Worm (Caenorhabditis elegans): ENCODE results near the gene C23G10.11.

C23G10.11 gene

ce11 chrIII:6178586-6178985 lies 36.8 kb downstream of the C23G10.11 start, which contains the start of gene F42A10.7:
TSS of gene F42A10.7 (minus strand) at chrIII:6178686.
- TF ChIP-seq pha-4 (tag; optimal IDR thresholded peaks at IDR 0.05) (no peak), elt-3 (tag; optimal IDR thresholded peaks at IDR 0.05) (no peak), elt-1 (tag; optimal IDR thresholded peaks at IDR 0.05; ENCODE audit: borderline replicate concordance, insufficient read depth) (no peak), sem-2 (GFP tag; optimal IDR thresholded peaks at IDR 0.05) (no peak), hlh-1 (tag; optimal IDR thresholded peaks at IDR 0.05) (no peak), mep-1 (tag; optimal IDR thresholded peaks at IDR 0.05) (no peak), lsy-2 (tag; optimal IDR thresholded peaks at IDR 0.05) (no peak)

ce11 chrIII:6177631-6178030 lies 37.7 kb downstream of the C23G10.11 start:
- TF ChIP-seq hlh-1 (tag; optimal IDR thresholded peaks at IDR 0.05) (no peak), mls-2 (tag; optimal IDR thresholded peaks at IDR 0.05) (no peak), unc-120 (tag; optimal IDR thresholded peaks at IDR 0.05; ENCODE audit: poor library complexity, severe bottlenecking) (no peak), zip-8 (tag; optimal IDR thresholded peaks at IDR 0.05) (no peak), elt-3 (tag; optimal IDR thresholded peaks at IDR 0.05) (no peak), nhr-12 (tag; optimal IDR thresholded peaks at IDR 0.05) (no peak), sptf-1 (tag; optimal IDR thresholded peaks at IDR 0.05) (no peak), flh-1 (GFP tag; optimal IDR thresholded peaks at IDR 0.05) (no peak), sem-2 (GFP tag; optimal IDR thresholded peaks at IDR 0.05) (no peak), ces-1 (GFP tag; optimal IDR thresholded peaks at IDR 0.05) (no peak), M03D4.4 (tag; optimal IDR thresholded peaks at IDR 0.05) (no peak), nhr-2 (tag; optimal IDR thresholded peaks at IDR 0.05) (no peak), ztf-11 (tag; optimal IDR thresholded peaks at IDR 0.05) (no peak), unc-39 (tag; optimal IDR thresholded peaks at IDR 0.05) (no peak), nhr-28 (tag; optimal IDR thresholded peaks at IDR 0.05) (no peak)

ce11 chrIII:6176761-6177160 lies 38.6 kb downstream of the C23G10.11 start, which contains the start of gene F42A10.6:
TSS of gene F42A10.6 (minus strand) at chrIII:6176861.
- TF ChIP-seq sem-2 (GFP tag; optimal IDR thresholded peaks at IDR 0.05) (no peak), bed-3 (GFP tag; optimal IDR thresholded peaks at IDR 0.05) (no peak), ces-1 (GFP tag; optimal IDR thresholded peaks at IDR 0.05) (no peak), tbx-8 (GFP tag; optimal IDR thresholded peaks at IDR 0.05) (no peak), nhr-12 (tag; optimal IDR thresholded peaks at IDR 0.05) (no peak), unc-120 (tag; optimal IDR thresholded peaks at IDR 0.05; ENCODE audit: poor library complexity, severe bottlenecking) (no peak), drap-1 (GFP tag; optimal IDR thresholded peaks at IDR 0.05) (no peak), unc-62 (GFP tag; optimal IDR thresholded peaks at IDR 0.05) (no peak), lsy-2 (tag; optimal IDR thresholded peaks at IDR 0.05) (no peak), mep-1 (tag; optimal IDR thresholded peaks at IDR 0.05) (no peak), flh-1 (GFP tag; optimal IDR thresholded peaks at IDR 0.05) (no peak), nhr-237 (tag; optimal IDR thresholded peaks at IDR 0.05) (no peak), pha-4 (tag; optimal IDR thresholded peaks at IDR 0.05) (no peak), ceh-83 (GFP tag; optimal IDR thresholded peaks at IDR 0.05) (no peak)

ce11 chrIII:6176172-6176571 lies 39.2 kb downstream of the C23G10.11 start:
- no peak for TF ChIP-seq drap-1 (GFP tag; optimal IDR thresholded peaks at IDR 0.05)
- TF ChIP-seq nhr-237 (tag; optimal IDR thresholded peaks at IDR 0.05) = no peak
- no peak for TF ChIP-seq nhr-2 (tag; optimal IDR thresholded peaks at IDR 0.05)

- peak; percentile 16 for TF ChIP-seq sptf-1 (tag; optimal IDR thresholded peaks at IDR 0.05)
- TF ChIP-seq cnd-1 (tag; optimal IDR thresholded peaks at IDR 0.05) = no peak
- TF ChIP-seq nhr-237 (tag; optimal IDR thresholded peaks at IDR 0.05) = peak; percentile 16
- TF ChIP-seq elt-1 (tag; optimal IDR thresholded peaks at IDR 0.05; ENCODE audit: borderline replicate concordance, insufficient read depth) = no peak
- TF ChIP-seq lsy-2 (tag; optimal IDR thresholded peaks at IDR 0.05) = peak; percentile 70
- peak; percentile 63 for TF ChIP-seq lin-13 (tag; optimal IDR thresholded peaks at IDR 0.05)
- TF ChIP-seq mep-1 (tag; optimal IDR thresholded peaks at IDR 0.05) = peak; percentile 37
- TF ChIP-seq ceh-83 (GFP tag; optimal IDR thresholded peaks at IDR 0.05) = peak; percentile 33
- TF ChIP-seq pha-4 (tag; optimal IDR thresholded peaks at IDR 0.05) = peak; percentile 38
These were observed 42.3 kb downstream of the C23G10.11 start, which contains the start of the genes abcf-3 and F42A10.5 for ce11 chrIII:6173020-6173597. TSS of gene abcf-3 (plus strand) at chrIII:6173403. TSS of gene F42A10.5 (minus strand) at chrIII:6173477.

- TF ChIP-seq flh-1 (GFP tag; optimal IDR thresholded peaks at IDR 0.05) (no peak), nhr-2 (tag; optimal IDR thresholded peaks at IDR 0.05) (no peak), mls-2 (tag; optimal IDR thresholded peaks at IDR 0.05) (no peak), hlh-1 (tag; optimal IDR thresholded peaks at IDR 0.05) (peak; percentile 18), unc-120 (tag; optimal IDR thresholded peaks at IDR 0.05; ENCODE audit: poor library complexity, severe bottlenecking) (peak; percentile 62), nhr-237 (tag; optimal IDR thresholded peaks at IDR 0.05) (peak; percentile 13), sem-2 (GFP tag; optimal IDR thresholded peaks at IDR 0.05) (no peak), sptf-1 (tag; optimal IDR thresholded peaks at IDR 0.05) (no peak), lsy-2 (tag; optimal IDR thresholded peaks at IDR 0.05) (peak; percentile 6), ceh-43 (GFP tag; optimal IDR thresholded peaks at IDR 0.05) (no peak), tbx-8 (GFP tag; optimal IDR thresholded peaks at IDR 0.05) (no peak), mep-1 (tag; optimal IDR thresholded peaks at IDR 0.05) (no peak), ceh-39 (tag; optimal IDR thresholded peaks at IDR 0.05) (no peak), unc-62 (GFP tag; optimal IDR thresholded peaks at IDR 0.05) (peak; percentile 60)
These were observed 45.3 kb downstream of the C23G10.11 start for ce11 chrIII:6170038-6170437.
